Fruit fly (Drosophila melanogaster) whole organism, embryonic: ENCODE measurements around the gene CG32437.

Source experiments
- CG33213 ChIP-seq: fragments of 200-800 bp; sonication (Bioruptor generic); optimal IDR thresholded peaks from 3 replicates; lab custom pipeline; 2016; ENCODE audit warnings: missing biosample characterization, missing genetic modification characterization
- Fer1 ChIP-seq: fragments of 200-800 bp; sonication (Bioruptor generic); optimal IDR thresholded peaks from 2 replicates; lab custom pipeline; 2017; ENCODE audit warnings: missing biosample characterization, mild to moderate bottlenecking, missing genetic modification characterization

- TF ChIP-seq CG33213 (no peak), Fer1 (GFP tag; lab: Kevin White, UChicago) (no peak)
Measured at dm6 chr3L:21363926-21364537, 6.5 kb downstream of the CG32437 start.
